Worm (Caenorhabditis elegans): ENCODE measurements around the gene M01E10.3.

- TF ChIP-seq flt-1 (GFP tag; IDR thresholded peaks at IDR 0.05) (no peak), klf-2 (GFP tag; conservative IDR thresholded peaks at IDR 0.05) (no peak), T22C8.4 (GFP tag; IDR thresholded peaks at IDR 0.05) (peak; percentile 70), cog-1 (tag; optimal IDR thresholded peaks at IDR 0.05) (no peak), ztf-23 (GFP tag; IDR thresholded peaks at IDR 0.05) (no peak), tab-1 (GFP tag; IDR thresholded peaks at IDR 0.05) (no peak), ztf-29 (GFP tag; IDR thresholded peaks at IDR 0.05) (no peak), ref-1 (GFP tag; conservative IDR thresholded peaks at IDR 0.05) (no peak)
These were observed 40.7 kb downstream of the M01E10.3 start for ce11 chrIII:2013156-2013854.

Data from whole organism, midembryonic.